Fruit fly (Drosophila melanogaster) whole organism: ENCODE measurements around the gene Rip11.

Source experiments
- CG8478 ChIP-seq: fragments of >200 bp; optimal IDR thresholded peaks from 2 replicates; lab custom pipeline; 2018; ENCODE audit warnings: inconsistent platforms
- usp ChIP-seq: fragments of >200 bp; optimal IDR thresholded peaks from 2 replicates; lab custom pipeline; 2017; ENCODE audit warnings: missing biosample characterization, missing genetic modification characterization, mixed read lengths

DNA sequence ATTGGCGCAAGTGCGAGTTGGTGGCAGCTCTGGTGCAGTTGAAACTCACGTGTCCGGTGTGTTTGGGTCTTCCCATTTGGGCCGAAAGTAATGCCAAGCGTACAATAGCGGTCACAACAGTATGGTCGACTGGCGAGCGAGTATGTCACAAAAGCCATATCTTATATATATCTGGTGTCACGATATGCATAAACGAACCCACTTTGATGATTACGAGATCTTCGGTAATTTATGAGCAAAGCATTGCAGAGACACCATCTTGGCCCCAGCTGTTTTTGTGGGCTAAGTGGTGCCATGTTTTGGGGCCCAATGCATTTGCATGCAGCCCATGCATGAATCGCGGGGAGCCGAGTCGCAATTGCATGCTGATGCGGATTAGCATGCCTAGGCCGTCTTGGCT is 31.4 kb upstream of the Rip11 start:
- TF ChIP-seq usp, result no peak
- no peak for TF ChIP-seq CG8478 (lab: Kevin White, UChicago)
